Worm (Caenorhabditis elegans) whole organism, dauer: ENCODE results near the gene F22F4.5.

Source experiments
- unc-62 ChIP-seq: sonication (generic microtip); optimal IDR thresholded peaks from 2 replicates; lab custom pipeline; 2017; ENCODE audit warnings: missing biosample characterization, missing genetic modification reagents, missing genetic modification characterization

Gene F22F4.5

ce11 chrX:5962560-5962959, 30.1 kb downstream of the F22F4.5 start:
- no peak for TF ChIP-seq unc-62 (GFP tag; lab: Kevin White, UChicago)

ce11 chrX:5960872-5961271, 31.8 kb downstream of the F22F4.5 start:
- no peak for TF ChIP-seq unc-62 (GFP tag; lab: Kevin White, UChicago)

ce11 chrX:5958815-5959214, 33.9 kb downstream of the F22F4.5 start, which contains the start of gene R07E4.1:
TSS of gene R07E4.1 (plus strand) at chrX:5959115.
- TF ChIP-seq unc-62 (GFP tag; lab: Kevin White, UChicago): no peak

ce11 chrX:5956130-5956529, 36.5 kb downstream of the F22F4.5 start:
- no peak for TF ChIP-seq unc-62 (GFP tag; lab: Kevin White, UChicago)

- no peak for TF ChIP-seq unc-62 (GFP tag; lab: Kevin White, UChicago)
Measured at ce11 chrX:5953174-5953573, 39.5 kb downstream of the F22F4.5 start, which contains the start of the genes R07E4.5 and R07E4.3. TSS of gene R07E4.5 (minus strand) at chrX:5953174. TSS of gene R07E4.3 (plus strand) at chrX:5953458.

ce11 chrX:5948769-5949168, 43.9 kb downstream of the F22F4.5 start, which contains the start of gene mig-23:
TSS of gene mig-23 (minus strand) at chrX:5948869.
- no peak for TF ChIP-seq unc-62 (GFP tag; lab: Kevin White, UChicago)

ce11 chrX:5944488-5944887, 48.2 kb downstream of the F22F4.5 start, which contains the start of gene acs-17:
TSS of gene acs-17 (minus strand) at chrX:5944510.
- no peak for TF ChIP-seq unc-62 (GFP tag; lab: Kevin White, UChicago)

- TF ChIP-seq unc-62 (GFP tag; lab: Kevin White, UChicago): no peak
Measured at ce11 chrX:5943908-5944307, 48.8 kb downstream of the F22F4.5 start.

ce11 chrX:5942171-5942570, 50.5 kb downstream of the F22F4.5 start:
- TF ChIP-seq unc-62 (GFP tag; lab: Kevin White, UChicago): no peak
